Fruit fly (Drosophila melanogaster): ENCODE measurements around the gene CG11686.

The CG11686 gene

DNA sequence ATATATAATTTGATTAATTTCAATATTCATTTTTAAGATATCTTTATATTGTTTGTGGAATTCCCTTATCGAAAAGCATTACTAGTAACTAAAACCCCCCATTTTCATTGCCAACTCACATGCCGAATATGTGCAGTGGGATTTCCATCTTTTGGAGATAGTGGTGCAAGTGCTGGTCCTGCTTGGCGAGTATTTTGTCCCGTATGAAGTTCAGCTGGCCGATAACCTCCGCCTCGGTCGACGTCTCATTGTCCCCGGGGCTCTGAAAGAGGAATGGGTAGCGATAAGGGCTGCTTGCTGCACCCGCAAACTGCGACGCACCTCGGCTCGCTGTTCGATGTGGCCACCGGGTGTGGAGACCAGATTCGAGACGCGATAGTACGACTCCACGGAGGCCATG lies 10.5 kb downstream of the CG11686 start:
- no peak for TF ChIP-seq ranshi (GFP tag; IDR thresholded peaks at IDR 0.05)
- TF ChIP-seq CG7987 (GFP tag; optimal IDR thresholded peaks at IDR 0.05), result no peak

DNA sequence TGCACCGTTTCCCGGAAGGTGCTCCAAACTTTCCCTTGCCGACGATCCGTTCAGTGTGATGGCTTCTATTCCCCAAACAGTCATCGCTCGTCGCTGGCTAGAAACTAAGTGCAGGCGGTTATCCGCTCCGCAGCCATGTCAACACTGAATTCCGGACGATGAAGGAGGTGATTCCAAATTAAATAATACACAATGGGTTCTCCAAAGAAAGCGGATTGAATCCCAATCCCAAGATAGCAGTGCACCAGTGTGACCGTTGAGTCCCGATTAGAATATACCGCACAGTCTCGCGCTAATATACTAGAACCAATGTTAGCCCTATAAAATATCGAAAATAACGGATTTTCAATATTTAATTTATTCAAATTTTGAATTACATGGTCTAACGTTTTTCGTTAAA lies 11.6 kb downstream of the CG11686 start, which contains the start of gene TBC1D5:
Gene TBC1D5 (minus strand): TSS at position 254 of the 400 bp plus-strand sequence.
- peak; percentile 93 for TF ChIP-seq Myb (GFP tag; optimal IDR thresholded peaks at IDR 0.05)
- peak; percentile 1 for TF ChIP-seq CG2116 (GFP tag; optimal IDR thresholded peaks at IDR 0.05)
- peak; percentile 88 for TF ChIP-seq gfzf (GFP tag; optimal IDR thresholded peaks at IDR 0.05)
- TF ChIP-seq wor (GFP tag; IDR thresholded peaks at IDR 0.05), result no peak
- peak; percentile 76 for TF ChIP-seq sens (GFP tag)
- peak; percentile 77 for TF ChIP-seq CG9797 (GFP tag; optimal IDR thresholded peaks at IDR 0.05)
- TF ChIP-seq YL-1 (GFP tag; optimal IDR thresholded peaks at IDR 0.05), result peak; percentile 36
- TF ChIP-seq Dll (GFP tag; IDR thresholded peaks at IDR 0.05; ENCODE audit: partially characterized antibody), result no peak
- TF ChIP-seq MBD-R2 (GFP tag; IDR thresholded peaks at IDR 0.05), result peak; percentile 79
- peak; percentile 79 for TF ChIP-seq MESR4 (GFP tag; optimal IDR thresholded peaks at IDR 0.05)
- TF ChIP-seq CG17829 (tag; optimal IDR thresholded peaks at IDR 0.05), result peak; percentile 7
- peak; percentile 11 for TF ChIP-seq Lhr (GFP tag; optimal IDR thresholded peaks at IDR 0.05)
- TF ChIP-seq disco-r (GFP tag; optimal IDR thresholded peaks at IDR 0.05), result no peak
- TF ChIP-seq bsh (GFP tag; optimal IDR thresholded peaks at IDR 0.05), result no peak
- no peak for TF ChIP-seq pnt (GFP tag; optimal IDR thresholded peaks at IDR 0.05)
- TF ChIP-seq CG14710 (tag; optimal IDR thresholded peaks at IDR 0.05), result peak; percentile 47
- no peak for TF ChIP-seq Xrp1 (GFP tag; IDR thresholded peaks at IDR 0.05)
- peak; percentile 18 for TF ChIP-seq CG10267 (tag; optimal IDR thresholded peaks at IDR 0.05)
- TF ChIP-seq chm (GFP tag; IDR thresholded peaks at IDR 0.05), result 0 out of 2 replicates have a peak, but pooled peaks have one; percentile 38
- peak; percentile 32 for TF ChIP-seq Ets97D (GFP tag; optimal IDR thresholded peaks at IDR 0.05)
- TF ChIP-seq Sox102F (GFP tag; optimal IDR thresholded peaks at IDR 0.05), result no peak
- TF ChIP-seq E2f2 (GFP tag; IDR thresholded peaks at IDR 0.05), result peak; percentile 76
- TF ChIP-seq gt (GFP tag; IDR thresholded peaks at IDR 0.05), result no peak
- TF ChIP-seq HmgZ (tag; optimal IDR thresholded peaks at IDR 0.05), result peak; percentile 22
- peak; percentile 80 for TF ChIP-seq stwl (tag; optimal IDR thresholded peaks at IDR 0.05)
- no peak for TF ChIP-seq Eip74EF (GFP tag; optimal IDR thresholded peaks at IDR 0.05)
- peak; percentile 67 for TF ChIP-seq CG4617 (GFP tag; optimal IDR thresholded peaks at IDR 0.05; ENCODE audit: borderline replicate concordance)
- peak; percentile 70 for TF ChIP-seq pzg (GFP tag; optimal IDR thresholded peaks at IDR 0.05)
- no peak for TF ChIP-seq Ravus (GFP tag; IDR thresholded peaks at IDR 0.05)
- TF ChIP-seq trem (tag; optimal IDR thresholded peaks at IDR 0.05), result peak; percentile 4
- peak; percentile 6 for TF ChIP-seq CG15514 (GFP tag; optimal IDR thresholded peaks at IDR 0.05)
- peak; percentile 22 for TF ChIP-seq BEAF-32 (GFP tag; optimal IDR thresholded peaks at IDR 0.05)
- TF ChIP-seq CG6813 (GFP tag; optimal IDR thresholded peaks at IDR 0.05), result no peak
- TF ChIP-seq Meics (GFP tag; optimal IDR thresholded peaks at IDR 0.05), result no peak
- peak; percentile 69 for TF ChIP-seq Dp (GFP tag; optimal IDR thresholded peaks at IDR 0.05)
- peak; percentile 2 for TF ChIP-seq nmo (GFP tag; optimal IDR thresholded peaks at IDR 0.05)
- TF ChIP-seq vvl (GFP tag; IDR thresholded peaks at IDR 0.05), result peak; percentile 90
- TF ChIP-seq Stat92E (GFP tag; optimal IDR thresholded peaks at IDR 0.05), result peak in 1 of 3 experiments; percentile 3
- TF ChIP-seq CG13287 (GFP tag; IDR thresholded peaks at IDR 0.05; ENCODE audit: partially characterized antibody), result peak; percentile 18; the same call in 1 of the 2 replicates
- peak; percentile 44; the same call in 1 of the 4 replicates for TF ChIP-seq chinmo (GFP tag; IDR thresholded peaks at IDR 0.05; ENCODE audit: partially characterized antibody)
- TF ChIP-seq CG8924 (tag; optimal IDR thresholded peaks at IDR 0.05), result no peak

Measured in whole organism, embryonic.